Fruit fly (Drosophila melanogaster) whole organism, adult: ENCODE results near the gene Tmtc1.

Source experiments
- CG11617 ChIP-seq: fragments of 200-800 bp; sonication (Bioruptor generic); optimal IDR thresholded peaks from 2 replicates; lab custom pipeline; 2017; ENCODE audit warnings: mild to moderate bottlenecking, missing biosample characterization, missing genetic modification reagents, missing genetic modification characterization
- CG12768 ChIP-seq: fragments of 200-800 bp; sonication (Bioruptor generic); optimal IDR thresholded peaks from 2 replicates; lab custom pipeline; 2017; ENCODE audit warnings: missing biosample characterization, missing genetic modification characterization, mild to moderate bottlenecking, moderate library complexity, missing genetic modification reagents
- CG14711 ChIP-seq: fragments of 200-800 bp; sonication (Bioruptor generic); optimal IDR thresholded peaks from 2 replicates; lab custom pipeline; 2018; ENCODE audit warnings: missing biosample characterization, mild to moderate bottlenecking, missing genetic modification characterization, moderate library complexity
- CG1620 ChIP-seq: fragments of 200-800 bp; sonication (Bioruptor generic); optimal IDR thresholded peaks from 2 replicates; lab custom pipeline; 2016; ENCODE audit warnings: missing biosample characterization, missing genetic modification characterization
- CG33017 ChIP-seq: fragments of 200-800 bp; sonication (Bioruptor generic); optimal IDR thresholded peaks from 2 replicates; lab custom pipeline; 2018; ENCODE audit warnings: missing biosample characterization, mild to moderate bottlenecking, missing genetic modification characterization, moderate library complexity
- CG5204 ChIP-seq: fragments of 200-800 bp; sonication (Bioruptor generic); optimal IDR thresholded peaks from 2 replicates; lab custom pipeline; 2016; ENCODE audit warnings: missing biosample characterization, missing genetic modification characterization
- CG7045 ChIP-seq: fragments of 200-800 bp; sonication (Bioruptor generic); optimal IDR thresholded peaks from 2 replicates; lab custom pipeline; 2017; ENCODE audit warnings: missing biosample characterization, mild to moderate bottlenecking, missing genetic modification characterization
- CG7101 ChIP-seq: fragments of 200-800 bp; sonication (Bioruptor generic); optimal IDR thresholded peaks from 2 replicates; lab custom pipeline; 2018; ENCODE audit warnings: missing biosample characterization, mild to moderate bottlenecking, missing genetic modification characterization, moderate library complexity
- Clk ChIP-seq: fragments of 200-800 bp; sonication (Bioruptor generic); optimal IDR thresholded peaks from 2 replicates; lab custom pipeline; 2017; ENCODE audit warnings: missing biosample characterization, missing genetic modification characterization
- Crg-1 ChIP-seq: fragments of 200-800 bp; sonication (Bioruptor generic); optimal IDR thresholded peaks from 2 replicates; lab custom pipeline; 2016; ENCODE audit warnings: missing biosample characterization, missing genetic modification characterization
- Hr96 ChIP-seq: fragments of 200-800 bp; sonication (Bioruptor generic); optimal IDR thresholded peaks from 2 replicates; lab custom pipeline; 2016; ENCODE audit warnings: missing biosample characterization, missing genetic modification characterization
- Mnt ChIP-seq: fragments of 200-800 bp; sonication (Bioruptor generic); optimal IDR thresholded peaks from 2 replicates; lab custom pipeline; 2016; ENCODE audit warnings: missing biosample characterization, mild to moderate bottlenecking, missing genetic modification characterization
- bab1 ChIP-seq: fragments of 200-800 bp; sonication (Bioruptor generic); optimal IDR thresholded peaks from 3 replicates; lab custom pipeline; 2019; ENCODE audit warnings: missing biosample characterization, mild to moderate bottlenecking, missing genetic modification characterization, moderate library complexity
- cic ChIP-seq: fragments of 200-800 bp; sonication (Bioruptor generic); optimal IDR thresholded peaks from 2 replicates; lab custom pipeline; 2017; ENCODE audit warnings: missing biosample characterization, mild to moderate bottlenecking, missing genetic modification characterization, moderate library complexity
- cnc ChIP-seq, 2 experiments: fragments of >200 bp; optimal IDR thresholded peaks; 2 replicates each; lab custom pipeline; 2017
- kay ChIP-seq: fragments of 200-800 bp; sonication (Bioruptor generic); peaks from one replicate; lab custom pipeline; 2016; ENCODE audit warnings: missing biosample characterization, missing genetic modification characterization, borderline replicate concordance
- ovo ChIP-seq: fragments of 200-800 bp; sonication (Bioruptor generic); optimal IDR thresholded peaks from 2 replicates; lab custom pipeline; 2016; ENCODE audit warnings: missing biosample characterization, missing genetic modification characterization
- pad ChIP-seq: fragments of 200-800 bp; sonication (Bioruptor generic); optimal IDR thresholded peaks from 3 replicates; lab custom pipeline; 2017; ENCODE audit warnings: missing biosample characterization, missing genetic modification characterization, mild to moderate bottlenecking, moderate library complexity, missing genetic modification reagents
- tj ChIP-seq: fragments of 200-800 bp; sonication (Bioruptor generic); optimal IDR thresholded peaks from 3 replicates; lab custom pipeline; 2017; ENCODE audit warnings: missing biosample characterization, mild to moderate bottlenecking, missing genetic modification characterization, moderate library complexity
- toe ChIP-seq: fragments of 200-800 bp; sonication (Bioruptor generic); optimal IDR thresholded peaks from 2 replicates; lab custom pipeline; 2016; ENCODE audit warnings: missing biosample characterization, missing genetic modification characterization

Gene Tmtc1

dm6 chr2L:2677553-2677952 lies at the start of gene Tmtc1:
Tmtc1 (plus strand) TSS chr2L:2677734.
- TF ChIP-seq tj (GFP tag; lab: Kevin White, UChicago) (no peak), pad (GFP tag; lab: Kevin White, UChicago) (peak; percentile 15)

dm6 chr2L:2628760-2629159 lies 48.8 kb upstream of the Tmtc1 start:
- no peak for TF ChIP-seq CG7045 (GFP tag; lab: Kevin White, UChicago)
- TF ChIP-seq CG7101 (tag; lab: Kevin White, UChicago), result no peak

dm6 chr2L:2636326-2637001 lies 41.1 kb upstream of the Tmtc1 start:
- no peak for TF ChIP-seq CG11617
- no peak for TF ChIP-seq CG7101 (tag; lab: Kevin White, UChicago)
- TF ChIP-seq CG14711, result no peak
- no peak for TF ChIP-seq Clk (GFP tag; lab: Kevin White, UChicago)
- no peak for TF ChIP-seq CG12768 (GFP tag; lab: Kevin White, UChicago)
- no peak for TF ChIP-seq Mnt (GFP tag; lab: Kevin White, UChicago)
- TF ChIP-seq CG7045 (GFP tag; lab: Kevin White, UChicago), result no peak
- no peak for TF ChIP-seq CG1620
- no peak for TF ChIP-seq bab1 (GFP tag; lab: Kevin White, UChicago)
- no peak for TF ChIP-seq cic
- TF ChIP-seq CG33017, result no peak
- TF ChIP-seq toe (GFP tag; lab: Kevin White, UChicago), result no peak
- no peak for TF ChIP-seq Hr96 (GFP tag; lab: Kevin White, UChicago)
- no peak for TF ChIP-seq ovo (GFP tag; lab: Kevin White, UChicago)
- no peak for TF ChIP-seq tj (GFP tag; lab: Kevin White, UChicago)
- TF ChIP-seq kay (GFP tag; lab: Kevin White, UChicago), result no peak
- no peak for TF ChIP-seq CG5204 (GFP tag; lab: Kevin White, UChicago)
- TF ChIP-seq cnc (optimal IDR thresholded peaks at IDR 0.05; lab: Kevin White, UChicago), result no peak

dm6 chr2L:2637002-2637377 lies 40.5 kb upstream of the Tmtc1 start:
- no peak for TF ChIP-seq CG14711
- no peak for TF ChIP-seq CG33017
- no peak for TF ChIP-seq CG7101 (tag; lab: Kevin White, UChicago)
- TF ChIP-seq CG7045 (GFP tag; lab: Kevin White, UChicago), result no peak
- TF ChIP-seq CG12768 (GFP tag; lab: Kevin White, UChicago), result no peak
- TF ChIP-seq bab1 (GFP tag; lab: Kevin White, UChicago), result no peak
- no peak for TF ChIP-seq cic
- TF ChIP-seq Hr96 (GFP tag; lab: Kevin White, UChicago), result no peak
- no peak for TF ChIP-seq Mnt (GFP tag; lab: Kevin White, UChicago)
- no peak for TF ChIP-seq Clk (GFP tag; lab: Kevin White, UChicago)
- no peak for TF ChIP-seq toe (GFP tag; lab: Kevin White, UChicago)
- no peak for TF ChIP-seq cnc (optimal IDR thresholded peaks at IDR 0.05; lab: Kevin White, UChicago)
- TF ChIP-seq tj (GFP tag; lab: Kevin White, UChicago), result no peak
- TF ChIP-seq ovo (GFP tag; lab: Kevin White, UChicago), result no peak
- TF ChIP-seq kay (GFP tag; lab: Kevin White, UChicago), result no peak
- TF ChIP-seq CG1620, result no peak
- TF ChIP-seq CG5204 (GFP tag; lab: Kevin White, UChicago), result no peak
- no peak for TF ChIP-seq Crg-1 (GFP tag; lab: Kevin White, UChicago)

- TF ChIP-seq CG33017 (no peak), CG12768 (GFP tag; lab: Kevin White, UChicago) (no peak), bab1 (GFP tag; lab: Kevin White, UChicago) (no peak), toe (GFP tag; lab: Kevin White, UChicago) (no peak), CG7045 (GFP tag; lab: Kevin White, UChicago) (no peak), CG11617 (no peak), ovo (GFP tag; lab: Kevin White, UChicago) (no peak), Crg-1 (GFP tag; lab: Kevin White, UChicago) (no peak), kay (GFP tag; lab: Kevin White, UChicago) (no peak), cic (no peak), Mnt (GFP tag; lab: Kevin White, UChicago) (no peak), Hr96 (GFP tag; lab: Kevin White, UChicago) (no peak)
Measured at dm6 chr2L:2647620-2648019, 29.9 kb upstream of the Tmtc1 start, which contains the start of the genes CG9962 and CG43851. CG9962 (minus strand) TSS chr2L:2647720. CG43851 (plus strand) TSS chr2L:2647886.

- no peak for TF ChIP-seq cnc (optimal IDR thresholded peaks at IDR 0.05; lab: Kevin White, UChicago)
- TF ChIP-seq toe (GFP tag; lab: Kevin White, UChicago), result no peak
- no peak for TF ChIP-seq CG33017
- no peak for TF ChIP-seq Crg-1 (GFP tag; lab: Kevin White, UChicago)
- no peak for TF ChIP-seq kay (GFP tag; lab: Kevin White, UChicago)
- TF ChIP-seq cic, result no peak
- TF ChIP-seq pad (GFP tag; lab: Kevin White, UChicago), result no peak
- TF ChIP-seq tj (GFP tag; lab: Kevin White, UChicago), result no peak
- no peak for TF ChIP-seq bab1 (GFP tag; lab: Kevin White, UChicago)
Measured at dm6 chr2L:2652314-2652713, 25.2 kb upstream of the Tmtc1 start, which contains the start of gene CG33125. CG33125 (minus strand) TSS chr2L:2652414.
